Worm (Caenorhabditis elegans) whole organism, L4 larva: ENCODE data around the gene sru-2.

ENCODE experiments used
- D1046.2 ChIP-seq: fragments of 200-800 bp; sonication (Bioruptor generic); IDR thresholded peaks from 2 replicates; pipeline ENCODE4 v1.3.6; 2022; ENCODE audit warnings: missing genetic modification characterization, missing compliant biosample characterization
- F26F4.8 ChIP-seq: fragments of 200-800 bp; sonication (Bioruptor generic); conservative IDR thresholded peaks from 2 replicates; pipeline ENCODE4 v1.3.6; 2022; ENCODE audit warnings: missing genetic modification characterization, missing compliant biosample characterization
- R02D3.7 ChIP-seq: fragments of 150-350 bp; sonication (generic microtip); optimal IDR thresholded peaks from 3 replicates; lab custom pipeline; 2014; ENCODE audit warnings: missing biosample characterization, missing genetic modification characterization
- T20F7.1 ChIP-seq: fragments of 200-800 bp; sonication (Bioruptor generic); optimal IDR thresholded peaks from 2 replicates; lab custom pipeline; 2018; ENCODE audit warnings: mild to moderate bottlenecking, missing genetic modification characterization, missing compliant biosample characterization
- T26A8.4 ChIP-seq: fragments of 200-800 bp; sonication (Bioruptor generic); IDR thresholded peaks from 2 replicates; pipeline ENCODE4 v1.3.6; 2022; ENCODE audit warnings: missing genetic modification characterization, missing compliant biosample characterization
- Y48G9A.11 ChIP-seq: fragments of 200-800 bp; sonication (Bioruptor generic); IDR thresholded peaks from 2 replicates; pipeline ENCODE4 v1.3.6; 2022; ENCODE audit warnings: missing genetic modification reagents, missing genetic modification characterization, missing compliant biosample characterization
- Y5F2A.4 ChIP-seq: fragments of 200-800 bp; sonication (Bioruptor generic); optimal IDR thresholded peaks from 2 replicates; lab custom pipeline; 2018; ENCODE audit warnings: mild to moderate bottlenecking, missing genetic modification characterization, missing compliant biosample characterization
- ZK337.2 ChIP-seq: fragments of 200-800 bp; sonication (Bioruptor generic); IDR thresholded peaks from 2 replicates; pipeline ENCODE4 v1.3.6; 2022; ENCODE audit warnings: missing genetic modification reagents, missing genetic modification characterization, missing compliant biosample characterization
- ZK546.5 ChIP-seq, 2 experiments: sonication (generic microtip); optimal IDR thresholded peaks; 2 replicates each; lab custom pipeline; 2017; ENCODE audit warnings: missing biosample characterization in 2 of 2, missing genetic modification characterization in 2 of 2
- ama-1 ChIP-seq: fragments of 150-350 bp; optimal IDR thresholded peaks from 2 replicates; lab custom pipeline; 2014; ENCODE audit warnings: inconsistent platforms, mixed read lengths
- attf-4 ChIP-seq: sonication (generic microtip); optimal IDR thresholded peaks from 3 replicates; lab custom pipeline; 2017; ENCODE audit warnings: missing biosample characterization, missing genetic modification characterization
- ceh-20 ChIP-seq: fragments of 200-800 bp; sonication (Bioruptor generic); IDR thresholded peaks from 2 replicates; pipeline ENCODE4 v1.3.6; 2022; ENCODE audit warnings: missing genetic modification reagents, missing genetic modification characterization, missing compliant biosample characterization
- ceh-62 ChIP-seq: sonication (generic microtip); optimal IDR thresholded peaks from 2 replicates; lab custom pipeline; 2017; ENCODE audit warnings: missing biosample characterization, missing genetic modification characterization
- ceh-82 ChIP-seq: sonication (generic microtip); optimal IDR thresholded peaks from 2 replicates; lab custom pipeline; 2017; ENCODE audit warnings: missing biosample characterization, missing genetic modification characterization
- cey-2 ChIP-seq: sonication (generic microtip); optimal IDR thresholded peaks from 3 replicates; lab custom pipeline; 2017; ENCODE audit warnings: missing genetic modification characterization, mild to moderate bottlenecking, missing compliant biosample characterization, antibody characterized with exemption, borderline replicate concordance; ENCODE audit not compliant: insufficient read depth
- daf-12 ChIP-seq: fragments of 150-350 bp; optimal IDR thresholded peaks from 2 replicates; lab custom pipeline; 2014; ENCODE audit warnings: missing biosample characterization, missing genetic modification reagents, missing genetic modification characterization
- daf-16 ChIP-seq, 3 experiments: sonication (generic microtip); optimal IDR thresholded peaks; 2 replicates each; lab custom pipeline; 2016 to 2017; ENCODE audit warnings: missing genetic modification characterization in 3 of 3, missing genetic modification reagents in 3 of 3, mild to moderate bottlenecking in 2 of 3, missing compliant biosample characterization in 2 of 3, missing biosample characterization in 1 of 3, moderate library complexity in 1 of 3
- daf-19 ChIP-seq: fragments of 200-800 bp; sonication (Bioruptor generic); conservative IDR thresholded peaks from 2 replicates; pipeline ENCODE4 v1.3.6; 2022; ENCODE audit warnings: missing genetic modification characterization, missing compliant biosample characterization
- dmd-6 ChIP-seq: fragments of 200-800 bp; sonication (Bioruptor generic); IDR thresholded peaks from 2 replicates; pipeline ENCODE4 v1.3.6; 2022; ENCODE audit warnings: missing genetic modification reagents, missing genetic modification characterization, missing compliant biosample characterization
- dve-1 ChIP-seq: sonication (generic microtip); optimal IDR thresholded peaks from 2 replicates; lab custom pipeline; 2017; ENCODE audit warnings: antibody characterized with exemption, mild to moderate bottlenecking, missing genetic modification characterization, missing compliant biosample characterization; ENCODE audit not compliant: insufficient read depth
- fkh-10 ChIP-seq: fragments of 150-350 bp; optimal IDR thresholded peaks from 2 replicates; lab custom pipeline; 2014; ENCODE audit warnings: missing biosample characterization, missing genetic modification reagents, missing genetic modification characterization
- hif-1 ChIP-seq, 2 experiments: sonication (generic microtip); optimal IDR thresholded peaks; 2 replicates each; lab custom pipeline; 2016 to 2017; ENCODE audit warnings: missing compliant biosample characterization in 2 of 2, missing genetic modification characterization in 2 of 2, missing genetic modification reagents in 2 of 2, missing genotype in 2 of 2, mild to moderate bottlenecking in 1 of 2
- hlh-11 ChIP-seq: fragments of 200-800 bp; sonication (Bioruptor generic); optimal IDR thresholded peaks from 2 replicates; lab custom pipeline; 2018; ENCODE audit warnings: mild to moderate bottlenecking, missing genetic modification characterization, missing compliant biosample characterization
- jun-1 ChIP-seq: fragments of 150-350 bp; optimal IDR thresholded peaks from 2 replicates; lab custom pipeline; 2014; ENCODE audit warnings: missing biosample characterization, missing genetic modification reagents, missing genetic modification characterization
- lim-7 ChIP-seq: fragments of 200-800 bp; sonication (Bioruptor generic); IDR thresholded peaks from 2 replicates; pipeline ENCODE4 v1.3.6; 2022; ENCODE audit warnings: missing genetic modification characterization, missing compliant biosample characterization
- lin-39 ChIP-seq: fragments of 150-350 bp; optimal IDR thresholded peaks from 2 replicates; lab custom pipeline; 2014; ENCODE audit warnings: missing biosample characterization, missing genetic modification reagents, missing genetic modification characterization
- madf-5 ChIP-seq, 2 experiments: fragments of 200-800 bp; sonication (Bioruptor generic); IDR thresholded peaks; 2 replicates each; pipeline ENCODE4 v1.3.6; 2022; ENCODE audit warnings: missing compliant biosample characterization in 2 of 2, missing genetic modification characterization in 2 of 2
- mdl-1 ChIP-seq, 2 experiments: fragments of 150-350 bp in 1 of 2; sonication (generic microtip) in 1 of 2; optimal IDR thresholded peaks; 2 replicates each; lab custom pipeline; 2014 to 2017; ENCODE audit warnings: missing biosample characterization in 2 of 2, missing genetic modification characterization in 2 of 2
- mep-1 ChIP-seq: fragments of 150-350 bp; sonication (generic microtip); optimal IDR thresholded peaks from 3 replicates; lab custom pipeline; 2014; ENCODE audit warnings: missing biosample characterization, missing genetic modification characterization
- mes-2 ChIP-seq: sonication (generic microtip); optimal IDR thresholded peaks from 2 replicates; lab custom pipeline; 2016; ENCODE audit warnings: missing genotype, mild to moderate bottlenecking, missing genetic modification characterization, missing compliant biosample characterization; ENCODE audit not compliant: poor library complexity, severe bottlenecking
- nhr-28 ChIP-seq: fragments of 150-350 bp; optimal IDR thresholded peaks from 2 replicates; lab custom pipeline; 2014; ENCODE audit warnings: missing biosample characterization, missing genetic modification characterization
- nhr-48 ChIP-seq: sonication (generic microtip); optimal IDR thresholded peaks from 2 replicates; lab custom pipeline; 2016; ENCODE audit warnings: mild to moderate bottlenecking, missing genetic modification characterization, missing compliant biosample characterization
- nhr-6 ChIP-seq: fragments of 150-350 bp; optimal IDR thresholded peaks from 2 replicates; lab custom pipeline; 2014; ENCODE audit warnings: missing biosample characterization, missing genetic modification characterization
- nhr-76 ChIP-seq: fragments of 150-350 bp; optimal IDR thresholded peaks from 2 replicates; lab custom pipeline; 2014; ENCODE audit warnings: missing biosample characterization, missing genetic modification characterization
- nhr-77 ChIP-seq: fragments of 150-350 bp; optimal IDR thresholded peaks from 2 replicates; lab custom pipeline; 2014; ENCODE audit warnings: missing biosample characterization, missing genetic modification characterization
- pha-4 ChIP-seq, 2 experiments: fragments of 150-350 bp in 1 of 2; fragments of 200-800 bp in 1 of 2; sonication (Bioruptor generic) in 1 of 2; IDR thresholded peaks in 1 of 2; optimal IDR thresholded peaks in 1 of 2; 2 replicates each; pipeline versions ENCODE4 v1.3.6 to Lab custom; 2014 to 2022; ENCODE audit warnings: missing genetic modification characterization in 2 of 2, missing genetic modification reagents in 2 of 2, missing biosample characterization in 1 of 2, missing compliant biosample characterization in 1 of 2
- php-3 ChIP-seq: fragments of 200-800 bp; sonication (Bioruptor generic); IDR thresholded peaks from 2 replicates; pipeline ENCODE4 v1.3.6; 2022; ENCODE audit warnings: missing genetic modification reagents, missing genetic modification characterization, missing compliant biosample characterization
- pqm-1 ChIP-seq: sonication (generic microtip); optimal IDR thresholded peaks from 2 replicates; lab custom pipeline; 2017; ENCODE audit warnings: missing biosample characterization, missing genetic modification characterization
- saeg-2 ChIP-seq: fragments of 200-800 bp; sonication (Bioruptor generic); IDR thresholded peaks from 2 replicates; pipeline ENCODE4 v1.3.6; 2022; ENCODE audit warnings: missing genetic modification reagents, missing genetic modification characterization, missing compliant biosample characterization
- spr-3 ChIP-seq: fragments of 200-800 bp; sonication (Bioruptor generic); optimal IDR thresholded peaks from 2 replicates; lab custom pipeline; 2018; ENCODE audit warnings: mild to moderate bottlenecking, missing genetic modification characterization, missing compliant biosample characterization
- zag-1 ChIP-seq: fragments of 150-350 bp; optimal IDR thresholded peaks from 2 replicates; lab custom pipeline; 2014; ENCODE audit warnings: missing biosample characterization, missing genetic modification characterization
- zfp-3 ChIP-seq: fragments of 200-800 bp; sonication (Bioruptor generic); conservative IDR thresholded peaks from 2 replicates; pipeline ENCODE4 v1.3.6; 2022; ENCODE audit warnings: missing genetic modification reagents, missing genetic modification characterization, missing compliant biosample characterization
- zip-2 ChIP-seq: fragments of 150-350 bp; optimal IDR thresholded peaks from 2 replicates; lab custom pipeline; 2014; ENCODE audit warnings: missing biosample characterization, missing genetic modification characterization
- ztf-11 ChIP-seq: fragments of 150-350 bp; optimal IDR thresholded peaks from 2 replicates; lab custom pipeline; 2014; ENCODE audit warnings: missing biosample characterization, missing genetic modification characterization
- ztf-7 ChIP-seq: fragments of 150-350 bp; optimal IDR thresholded peaks from 2 replicates; lab custom pipeline; 2014; ENCODE audit warnings: missing biosample characterization, missing genetic modification characterization

Gene sru-2

ce11 chrIV:9525682-9526416, 39.8 kb downstream of the sru-2 start, which contains the start of gene elo-1 (continued):
- TF ChIP-seq cey-2 (tag; lab: Kevin White, UChicago) (no peak), daf-19 (GFP tag; lab: Robert Waterston, UW) (no peak), attf-4 (tag; lab: Kevin White, UChicago) (no peak), ztf-11 (tag; lab: Kevin White, UChicago) (no peak), saeg-2 (GFP tag; lab: Robert Waterston, UW) (0 out of 2 replicates have a peak, but pooled peaks have one; percentile 43), mep-1 (peak; percentile 36), D1046.2 (GFP tag; lab: Robert Waterston, UW) (no peak), lin-39 (tag; lab: Kevin White, UChicago) (no peak), ztf-7 (tag; lab: Kevin White, UChicago) (no peak), mdl-1 (tag; optimal IDR thresholded peaks at IDR 0.05; lab: Kevin White, UChicago) (peak in 1 of 2 experiments; percentile 38), php-3 (GFP tag; lab: Robert Waterston, UW) (peak; percentile 77; the same call in 1 of the 2 replicates), Y48G9A.11 (no peak), zag-1 (no peak), fkh-10 (GFP tag; lab: Kevin White, UChicago) (no peak), pqm-1 (tag; lab: Kevin White, UChicago) (peak; percentile 64), Y5F2A.4 (GFP tag; lab: Kevin White, UChicago) (no peak), ceh-20 (GFP tag; lab: Robert Waterston, UW) (no peak), nhr-76 (tag; lab: Kevin White, UChicago) (no peak), mes-2 (no peak), pha-4 (GFP tag; IDR thresholded peaks at IDR 0.05; lab: Robert Waterston, UW) (no peak), pha-4 (tag; optimal IDR thresholded peaks at IDR 0.05; lab: Kevin White, UChicago) (no peak), nhr-6 (tag; lab: Kevin White, UChicago) (no peak), nhr-77 (tag; lab: Kevin White, UChicago) (peak; percentile 53), F26F4.8 (GFP tag; lab: Robert Waterston, UW) (no peak), daf-12 (tag; lab: Kevin White, UChicago) (no peak), R02D3.7 (no peak), jun-1 (tag; lab: Kevin White, UChicago) (no peak), spr-3 (GFP tag; lab: Kevin White, UChicago) (no peak), ama-1 (lab: Kevin White, UChicago) (no peak), zip-2 (tag; lab: Kevin White, UChicago) (no peak), dmd-6 (GFP tag; lab: Robert Waterston, UW) (peak; percentile 82), nhr-48 (tag; lab: Kevin White, UChicago) (peak; percentile 63), hif-1 (tag; optimal IDR thresholded peaks at IDR 0.05; lab: Kevin White, UChicago) (no peak), T26A8.4 (GFP tag; lab: Robert Waterston, UW) (no peak), ZK337.2 (no peak), ceh-82 (tag; lab: Kevin White, UChicago) (no peak), zfp-3 (GFP tag; lab: Robert Waterston, UW) (0 out of 2 replicates have a peak, but pooled peaks have one; percentile 30), ceh-62 (no peak)

ce11 chrIV:9527002-9527401, 40.9 kb downstream of the sru-2 start:
- TF ChIP-seq lim-7 (GFP tag; lab: Robert Waterston, UW) (no peak), nhr-48 (tag; lab: Kevin White, UChicago) (peak; percentile 27), dve-1 (tag; lab: Kevin White, UChicago) (peak; percentile 60), daf-16 (GFP tag; optimal IDR thresholded peaks at IDR 0.05; lab: Kevin White, UChicago) (no peak), daf-16 (tag; optimal IDR thresholded peaks at IDR 0.05; lab: Kevin White, UChicago) (peak; percentile 15), dmd-6 (GFP tag; lab: Robert Waterston, UW) (peak; percentile 38; the same call in 1 of the 2 replicates), nhr-77 (tag; lab: Kevin White, UChicago) (peak; percentile 60), T20F7.1 (GFP tag; lab: Kevin White, UChicago) (peak; percentile 47), hlh-11 (tag; lab: Kevin White, UChicago) (peak; percentile 52), lin-39 (tag; lab: Kevin White, UChicago) (no peak), madf-5 (GFP tag; IDR thresholded peaks at IDR 0.05; lab: Robert Waterston, UW) (0 out of 4 replicates have a peak, but pooled peaks of 1 of the 2 experiments have one; percentile 36), ZK546.5 (tag; optimal IDR thresholded peaks at IDR 0.05; lab: Kevin White, UChicago) (no peak), daf-12 (tag; lab: Kevin White, UChicago) (no peak), nhr-6 (tag; lab: Kevin White, UChicago) (peak; percentile 9), nhr-28 (tag; lab: Kevin White, UChicago) (peak; percentile 55), pqm-1 (tag; lab: Kevin White, UChicago) (peak; percentile 32)
